Worm (Caenorhabditis elegans) whole organism, mixed stage, embryonic: Measurements from ENCODE around the gene col-145.

ENCODE experiments used
- blmp-1 ChIP-seq: fragments of 150-350 bp; optimal IDR thresholded peaks from 2 replicates; lab custom pipeline; 2014; ENCODE audit warnings: missing biosample characterization, missing genetic modification characterization
- ceh-39 ChIP-seq: fragments of 150-350 bp; optimal IDR thresholded peaks from 2 replicates; lab custom pipeline; 2014; ENCODE audit warnings: missing biosample characterization, missing genetic modification characterization
- ceh-43 ChIP-seq: fragments of 200-800 bp; sonication (Bioruptor generic); optimal IDR thresholded peaks from 2 replicates; lab custom pipeline; 2018; ENCODE audit warnings: mild to moderate bottlenecking, missing genetic modification characterization, moderate library complexity, missing compliant biosample characterization
- elt-1 ChIP-seq: sonication (generic microtip); optimal IDR thresholded peaks from 2 replicates; lab custom pipeline; 2017; ENCODE audit warnings: missing genetic modification characterization, mild to moderate bottlenecking, missing compliant biosample characterization, antibody characterized with exemption, moderate library complexity, borderline replicate concordance; ENCODE audit not compliant: insufficient read depth
- lsy-2 ChIP-seq: fragments of 150-350 bp; optimal IDR thresholded peaks from 2 replicates; lab custom pipeline; 2014; ENCODE audit warnings: missing biosample characterization, missing genetic modification characterization
- mab-5 ChIP-seq: fragments of 150-350 bp; optimal IDR thresholded peaks from 2 replicates; lab custom pipeline; 2014; ENCODE audit warnings: missing biosample characterization, missing genetic modification characterization
- pha-4 ChIP-seq: fragments of 150-350 bp; optimal IDR thresholded peaks from 2 replicates; lab custom pipeline; 2018; ENCODE audit warnings: missing biosample characterization, missing genetic modification reagents, missing genetic modification characterization
- sem-2 ChIP-seq: fragments of 200-800 bp; sonication (Bioruptor generic); optimal IDR thresholded peaks from 2 replicates; lab custom pipeline; 2018; ENCODE audit warnings: mild to moderate bottlenecking, missing genetic modification characterization, missing compliant biosample characterization
- snpc-4 ChIP-seq: fragments of 150-350 bp; optimal IDR thresholded peaks from 2 replicates; lab custom pipeline; 2014; ENCODE audit warnings: missing biosample characterization, missing genetic modification characterization
- unc-39 ChIP-seq: fragments of 150-350 bp; optimal IDR thresholded peaks from 2 replicates; lab custom pipeline; 2014; ENCODE audit warnings: missing biosample characterization, missing genetic modification characterization

DNA sequence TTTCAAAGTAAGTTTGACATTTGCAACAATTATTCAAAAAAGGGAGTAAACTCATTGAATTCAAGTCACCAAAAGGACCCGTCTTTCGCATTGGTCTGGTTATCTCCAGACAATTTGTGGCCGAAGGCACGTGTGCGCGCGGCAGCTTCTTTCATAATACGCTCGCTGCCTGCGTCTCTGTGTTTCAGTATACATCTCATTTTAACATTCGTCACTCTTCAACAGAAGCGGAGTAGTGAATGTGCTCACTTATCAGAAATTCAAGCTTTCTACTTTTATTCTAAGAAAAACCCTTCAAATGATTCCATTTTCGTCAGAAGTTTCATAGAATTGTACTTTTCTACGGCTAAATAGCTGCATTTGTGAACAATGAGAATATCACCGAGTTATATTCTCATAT, 34.2 kb downstream of the col-145 start:
- no peak for TF ChIP-seq lsy-2 (tag; lab: Kevin White, UChicago)
- TF ChIP-seq pha-4 = no peak
- TF ChIP-seq elt-1 (tag; lab: Kevin White, UChicago) = no peak
- TF ChIP-seq snpc-4 (tag; lab: Kevin White, UChicago) = no peak
- no peak for TF ChIP-seq mab-5
- no peak for TF ChIP-seq sem-2 (GFP tag; lab: Kevin White, UChicago)
- TF ChIP-seq unc-39 (tag; lab: Kevin White, UChicago) = no peak
- TF ChIP-seq ceh-39 (tag; lab: Kevin White, UChicago) = no peak
- TF ChIP-seq blmp-1 (tag; lab: Kevin White, UChicago) = no peak
- no peak for TF ChIP-seq ceh-43 (GFP tag; lab: Kevin White, UChicago)
